Worm (Caenorhabditis elegans) whole organism, L4 larva: ENCODE results near the gene nhr-96.

Source experiments
- T26A8.4 ChIP-seq: fragments of 200-800 bp; sonication (Bioruptor generic); IDR thresholded peaks from 2 replicates; pipeline ENCODE4 v1.3.6; 2022; ENCODE audit warnings: missing genetic modification characterization, missing compliant biosample characterization
- ceh-44 ChIP-seq: fragments of 200-800 bp; sonication (Bioruptor generic); IDR thresholded peaks from 2 replicates; pipeline ENCODE4 v1.3.6; 2022; ENCODE audit warnings: missing genetic modification reagents, missing genetic modification characterization, missing compliant biosample characterization
- egl-27 ChIP-seq: sonication (generic microtip); optimal IDR thresholded peaks from 3 replicates; lab custom pipeline; 2017; ENCODE audit warnings: missing biosample characterization, missing genetic modification reagents, missing genetic modification characterization
- fos-1 ChIP-seq: fragments of 150-350 bp; optimal IDR thresholded peaks from 2 replicates; lab custom pipeline; 2014; ENCODE audit warnings: missing biosample characterization, missing genetic modification characterization
- lsy-2 ChIP-seq, 2 experiments: fragments of 150-350 bp in 1 of 2; sonication (generic microtip) in 1 of 2; optimal IDR thresholded peaks; 2 replicates each; lab custom pipeline; 2014 to 2017; ENCODE audit warnings: missing biosample characterization in 2 of 2, missing genetic modification characterization in 2 of 2
- nhr-25 ChIP-seq: sonication (generic microtip); optimal IDR thresholded peaks from 2 replicates; lab custom pipeline; 2017; ENCODE audit warnings: missing genetic modification characterization, mild to moderate bottlenecking, missing compliant biosample characterization, antibody characterized with exemption, moderate library complexity, borderline replicate concordance; ENCODE audit not compliant: insufficient read depth
- nhr-28 ChIP-seq: fragments of 150-350 bp; optimal IDR thresholded peaks from 2 replicates; lab custom pipeline; 2014; ENCODE audit warnings: missing biosample characterization, missing genetic modification characterization
- snpc-4 ChIP-seq: fragments of 150-350 bp; optimal IDR thresholded peaks from 2 replicates; lab custom pipeline; 2014; ENCODE audit warnings: missing biosample characterization, missing genetic modification characterization

- TF ChIP-seq nhr-25 (tag; lab: Kevin White, UChicago), result no peak
- TF ChIP-seq ceh-44 (GFP tag; lab: Robert Waterston, UW), result no peak
- TF ChIP-seq T26A8.4 (GFP tag; lab: Robert Waterston, UW), result no peak
- TF ChIP-seq egl-27 (tag; lab: Kevin White, UChicago), result no peak
- TF ChIP-seq snpc-4 (tag; lab: Kevin White, UChicago), result no peak
- no peak for TF ChIP-seq nhr-28 (tag; lab: Kevin White, UChicago)
- no peak for TF ChIP-seq fos-1
- TF ChIP-seq lsy-2 (tag; optimal IDR thresholded peaks at IDR 0.05; lab: Kevin White, UChicago), result no peak
Observed at ce11 chrV:2249310-2249709, 16.0 kb downstream of the nhr-96 start, which contains the start of gene cyp-33C6.
